Worm (Caenorhabditis elegans) whole organism, L1 larva: ENCODE measurements around the gene fbxc-15.
"Not testable (repeated sequence)": the region's sequence is repeated elsewhere in the genome, so short reads cannot be mapped to it uniquely, and the experiment has no call there.

ENCODE experiments used
- F16B12.6 ChIP-seq: fragments of 150-350 bp; optimal IDR thresholded peaks from 2 replicates; lab custom pipeline; 2014; ENCODE audit warnings: missing biosample characterization, missing genetic modification characterization
- ama-1 ChIP-seq: fragments of 150-350 bp; optimal IDR thresholded peaks from 2 replicates; lab custom pipeline; 2014
- dpl-1 ChIP-seq, 3 experiments: fragments of 150-350 bp in 2 of 3; sonication (generic microtip) in 1 of 3; optimal IDR thresholded peaks; 2 replicates each; lab custom pipeline; 2014 to 2017; ENCODE audit warnings: missing biosample characterization in 3 of 3, missing genetic modification characterization in 3 of 3, missing genetic modification reagents in 3 of 3
- efl-1 ChIP-seq, 4 experiments: fragments of 150-350 bp; optimal IDR thresholded peaks in 3 of 4; peaks in 1 of 4; 1 replicate in 1 of 4; 2 replicates in 3 of 4; lab custom pipeline; 2014; ENCODE audit warnings: missing biosample characterization in 2 of 4, missing genetic modification characterization in 2 of 4, missing genetic modification reagents in 2 of 4
- elt-3 ChIP-seq, 6 experiments: fragments of 150-350 bp in 1 of 6; sonication (generic microtip); optimal IDR thresholded peaks; 2 replicates each; lab custom pipeline; 2017 to 2018; ENCODE audit warnings: missing biosample characterization in 6 of 6, missing genetic modification characterization in 6 of 6, inconsistent platforms in 1 of 6
- lin-14 ChIP-seq: fragments of 200-800 bp; sonication (Bioruptor generic); optimal IDR thresholded peaks from 2 replicates; lab custom pipeline; 2018; ENCODE audit warnings: mild to moderate bottlenecking, missing genetic modification characterization, moderate library complexity, missing compliant biosample characterization
- nhr-12 ChIP-seq: sonication (generic microtip); optimal IDR thresholded peaks from 2 replicates; lab custom pipeline; 2017; ENCODE audit warnings: missing biosample characterization, missing genetic modification characterization
- nhr-77 ChIP-seq: fragments of 150-350 bp; optimal IDR thresholded peaks from 2 replicates; lab custom pipeline; 2014; ENCODE audit warnings: missing biosample characterization, missing genetic modification characterization
- nhr-84 ChIP-seq: sonication (generic microtip); optimal IDR thresholded peaks from 2 replicates; lab custom pipeline; 2017; ENCODE audit warnings: missing biosample characterization, missing genetic modification characterization
- pqm-1 ChIP-seq: sonication (generic microtip); optimal IDR thresholded peaks from 3 replicates; lab custom pipeline; 2017; ENCODE audit warnings: missing biosample characterization, missing genetic modification characterization
- skn-1 ChIP-seq: fragments of 150-350 bp; optimal IDR thresholded peaks from 2 replicates; lab custom pipeline; 2014; ENCODE audit warnings: missing biosample characterization, missing genetic modification characterization
- unc-130 ChIP-seq: fragments of 150-350 bp; optimal IDR thresholded peaks from 2 replicates; lab custom pipeline; 2017; ENCODE audit warnings: missing biosample characterization, missing genetic modification characterization, inconsistent platforms

ce11 chrII:1006375-1006774 lies 27.2 kb downstream of the fbxc-15 start, which contains the start of gene F45D11.14:
- not testable (repeated sequence) for TF ChIP-seq dpl-1 (GFP tag; optimal IDR thresholded peaks at IDR 0.05; lab: Kevin White, UChicago); nhr-12; efl-1 (optimal IDR thresholded peaks at IDR 0.05; lab: Kevin White, UChicago); efl-1 (GFP tag; optimal IDR thresholded peaks at IDR 0.05 in 1 of 2; lab: Kevin White, UChicago); unc-130 (tag; lab: Kevin White, UChicago); nhr-77; pqm-1 (tag; lab: Kevin White, UChicago); lin-14 (GFP tag; lab: Kevin White, UChicago); F16B12.6 (tag; lab: Kevin White, UChicago); skn-1 (tag; lab: Kevin White, UChicago); ama-1 (lab: Kevin White, UChicago); elt-3 (tag; optimal IDR thresholded peaks at IDR 0.05; lab: Kevin White, UChicago); nhr-84 (tag; lab: Kevin White, UChicago)
